Fruit fly (Drosophila melanogaster) whole organism, embryonic: ENCODE data around the gene ry.
A peak's percentile ranks its signal among the peaks of the same experiment; 100 is the strongest.

Source experiments
- Aef1 ChIP-seq: fragments of 200-800 bp; sonication (Bioruptor generic); IDR thresholded peaks from 3 replicates; pipeline ENCODE4 v1.3.6; 2022; ENCODE audit warnings: missing biosample characterization, missing genetic modification characterization
- Asciz ChIP-seq: fragments of 200-800 bp; sonication (Bioruptor generic); optimal IDR thresholded peaks from 2 replicates; lab custom pipeline; 2017; ENCODE audit warnings: missing biosample characterization, mild to moderate bottlenecking, missing genetic modification characterization, missing genetic modification reagents
- Bdp1 ChIP-seq: fragments of 200-800 bp; sonication (Bioruptor generic); optimal IDR thresholded peaks from 3 replicates; lab custom pipeline; 2016; ENCODE audit warnings: missing biosample characterization, missing genetic modification characterization
- CG10209 ChIP-seq: fragments of 200-800 bp; sonication (Bioruptor generic); optimal IDR thresholded peaks from 3 replicates; lab custom pipeline; 2017; ENCODE audit warnings: missing biosample characterization, mild to moderate bottlenecking, missing genetic modification characterization, missing genetic modification reagents
- CG10979 ChIP-seq: fragments of 200-800 bp; sonication (Bioruptor generic); optimal IDR thresholded peaks from 2 replicates; lab custom pipeline; 2018; ENCODE audit warnings: missing biosample characterization, mild to moderate bottlenecking, missing genetic modification characterization, moderate library complexity
- CG12219 ChIP-seq: fragments of 200-800 bp; sonication (Bioruptor generic); optimal IDR thresholded peaks from 3 replicates; lab custom pipeline; 2018; ENCODE audit warnings: missing biosample characterization, mild to moderate bottlenecking, missing genetic modification characterization
- CG12391 ChIP-seq: fragments of 200-800 bp; sonication (Bioruptor generic); optimal IDR thresholded peaks from 3 replicates; lab custom pipeline; 2018; ENCODE audit warnings: missing biosample characterization, mild to moderate bottlenecking, missing genetic modification characterization, moderate library complexity
- CG13624 ChIP-seq: fragments of 200-800 bp; sonication (Bioruptor generic); optimal IDR thresholded peaks from 2 replicates; lab custom pipeline; 2016; ENCODE audit warnings: missing biosample characterization, missing genetic modification characterization
- CG15073 ChIP-seq: fragments of 200-800 bp; sonication (Bioruptor generic); optimal IDR thresholded peaks from 2 replicates; lab custom pipeline; 2016; ENCODE audit warnings: missing biosample characterization, missing genetic modification characterization
- CG1603 ChIP-seq: fragments of 200-800 bp; sonication (Bioruptor generic); optimal IDR thresholded peaks from 2 replicates; lab custom pipeline; 2019; ENCODE audit warnings: missing biosample characterization, mild to moderate bottlenecking, missing genetic modification characterization, moderate library complexity
- CG17829 ChIP-seq: fragments of 200-800 bp; optimal IDR thresholded peaks from 2 replicates; lab custom pipeline; 2019; ENCODE audit warnings: missing biosample characterization, mild to moderate bottlenecking, missing genetic modification characterization, moderate library complexity
- CG18262 ChIP-seq: fragments of 200-800 bp; optimal IDR thresholded peaks from 3 replicates; lab custom pipeline; 2019; ENCODE audit warnings: missing biosample characterization, mild to moderate bottlenecking, missing genetic modification characterization, moderate library complexity
- CG1832 ChIP-seq: fragments of 200-800 bp; sonication (Bioruptor generic); optimal IDR thresholded peaks from 2 replicates; lab custom pipeline; 2017; ENCODE audit warnings: missing biosample characterization, mild to moderate bottlenecking, missing genetic modification characterization, inconsistent platforms
- CG32772 ChIP-seq: fragments of 200-800 bp; sonication (Bioruptor generic); IDR thresholded peaks from 2 replicates; pipeline ENCODE4 v1.3.6; 2022; ENCODE audit warnings: missing biosample characterization, missing genetic modification characterization
- CG3281 ChIP-seq: fragments of 200-800 bp; sonication (Bioruptor generic); optimal IDR thresholded peaks from 3 replicates; lab custom pipeline; 2017; ENCODE audit warnings: missing biosample characterization, mild to moderate bottlenecking, missing genetic modification characterization
- CG33557 ChIP-seq: fragments of 200-800 bp; sonication (Bioruptor generic); optimal IDR thresholded peaks from 2 replicates; lab custom pipeline; 2019; ENCODE audit warnings: missing biosample characterization, mild to moderate bottlenecking, missing genetic modification characterization, moderate library complexity
- CG4854 ChIP-seq: fragments of 200-800 bp; sonication (Bioruptor generic); optimal IDR thresholded peaks from 2 replicates; lab custom pipeline; 2016; ENCODE audit warnings: missing biosample characterization, missing genetic modification characterization, inconsistent platforms
- CG7556 ChIP-seq: fragments of 200-800 bp; sonication (Bioruptor generic); optimal IDR thresholded peaks from 2 replicates; lab custom pipeline; 2017; ENCODE audit warnings: missing biosample characterization, mild to moderate bottlenecking, missing genetic modification characterization
- CkIIα-i1 ChIP-seq: fragments of 200-800 bp; sonication (Bioruptor generic); IDR thresholded peaks from 2 replicates; pipeline ENCODE4 v1.3.6; 2022; ENCODE audit warnings: missing biosample characterization, missing genetic modification characterization
- Doc3 ChIP-seq: fragments of 200-800 bp; sonication (Bioruptor generic); IDR thresholded peaks from 3 replicates; pipeline ENCODE4 v1.3.6; 2022; ENCODE audit warnings: missing biosample characterization, missing genetic modification characterization; ENCODE audit not compliant: partially characterized antibody
- Drgx ChIP-seq: fragments of 200-800 bp; sonication (Bioruptor generic); IDR thresholded peaks from 2 replicates; pipeline ENCODE4 v1.3.6; 2022; ENCODE audit warnings: missing biosample characterization, missing genetic modification characterization
- HLH4C ChIP-seq: fragments of 200-800 bp; sonication (Bioruptor generic); IDR thresholded peaks from 3 replicates; pipeline ENCODE4 v1.3.6; 2022; ENCODE audit warnings: missing biosample characterization, missing genetic modification characterization; ENCODE audit not compliant: partially characterized antibody
- Jarid2 ChIP-seq: fragments of 200-800 bp; sonication (Bioruptor generic); optimal IDR thresholded peaks from 3 replicates; lab custom pipeline; 2017; ENCODE audit warnings: mild to moderate bottlenecking, missing biosample characterization, missing genetic modification reagents, missing genetic modification characterization
- Max ChIP-seq: fragments of 200-800 bp; sonication (Bioruptor generic); optimal IDR thresholded peaks from 2 replicates; lab custom pipeline; 2016; ENCODE audit warnings: missing biosample characterization, mild to moderate bottlenecking, missing genetic modification characterization
- Mes4 ChIP-seq: fragments of 200-800 bp; sonication (Bioruptor generic); optimal IDR thresholded peaks from 2 replicates; lab custom pipeline; 2016; ENCODE audit warnings: missing biosample characterization, missing genetic modification characterization
- PHDP ChIP-seq: fragments of 200-800 bp; sonication (Bioruptor generic); optimal IDR thresholded peaks from 3 replicates; lab custom pipeline; 2018; ENCODE audit warnings: missing biosample characterization, mild to moderate bottlenecking, missing genetic modification characterization, moderate library complexity
- Sin3A ChIP-seq: fragments of >200 bp; optimal IDR thresholded peaks from 2 replicates; lab custom pipeline; 2018
- TFAM ChIP-seq: fragments of 200-800 bp; sonication (Bioruptor generic); optimal IDR thresholded peaks from 2 replicates; lab custom pipeline; 2017; ENCODE audit warnings: missing biosample characterization, missing genetic modification characterization, inconsistent platforms
- ap ChIP-seq: fragments of 200-800 bp; sonication (Bioruptor generic); IDR thresholded peaks from 2 replicates; pipeline ENCODE4 v1.3.6; 2022; ENCODE audit warnings: missing biosample characterization, missing genetic modification characterization
- ato ChIP-seq: fragments of 200-800 bp; sonication (Bioruptor generic); IDR thresholded peaks from 2 replicates; pipeline ENCODE4 v1.3.6; 2022; ENCODE audit warnings: missing biosample characterization, missing genetic modification characterization; ENCODE audit not compliant: partially characterized antibody
- bbx ChIP-seq: fragments of 200-800 bp; sonication (Bioruptor generic); IDR thresholded peaks from 2 replicates; pipeline ENCODE4 v1.3.6; 2022; ENCODE audit warnings: missing biosample characterization, missing genetic modification characterization; ENCODE audit not compliant: partially characterized antibody
- bcd ChIP-seq: fragments of 200-800 bp; sonication (Bioruptor generic); optimal IDR thresholded peaks from 2 replicates; lab custom pipeline; 2017; ENCODE audit warnings: missing biosample characterization, mild to moderate bottlenecking, missing genetic modification characterization
- cg ChIP-seq: fragments of 200-800 bp; sonication (Bioruptor generic); optimal IDR thresholded peaks from 3 replicates; lab custom pipeline; 2019; ENCODE audit warnings: missing biosample characterization, mild to moderate bottlenecking, missing genetic modification characterization, moderate library complexity
- corto ChIP-seq: fragments of 200-800 bp; sonication (Bioruptor generic); optimal IDR thresholded peaks from 2 replicates; lab custom pipeline; 2016; ENCODE audit warnings: missing biosample characterization, mild to moderate bottlenecking, missing genetic modification characterization, moderate library complexity
- crp ChIP-seq, 2 experiments: fragments of 200-800 bp; sonication (Bioruptor generic); optimal IDR thresholded peaks; 2 replicates in 1 of 2; 3 replicates in 1 of 2; lab custom pipeline; 2017; ENCODE audit warnings: missing biosample characterization in 2 of 2, missing genetic modification characterization in 2 of 2, mild to moderate bottlenecking in 1 of 2, moderate library complexity in 1 of 2
- dimm ChIP-seq: fragments of 200-800 bp; sonication (Bioruptor generic); IDR thresholded peaks from 2 replicates; pipeline ENCODE4 v1.3.6; 2022; ENCODE audit warnings: missing biosample characterization, missing genetic modification characterization
- disco-r ChIP-seq: fragments of 200-800 bp; sonication (Bioruptor generic); optimal IDR thresholded peaks from 2 replicates; lab custom pipeline; 2016; ENCODE audit warnings: missing biosample characterization, missing genetic modification characterization
- dmrt99B ChIP-seq: fragments of 200-800 bp; sonication (Bioruptor generic); optimal IDR thresholded peaks from 2 replicates; lab custom pipeline; 2018; ENCODE audit warnings: missing biosample characterization, mild to moderate bottlenecking, missing genetic modification characterization, moderate library complexity
- esg ChIP-seq: fragments of 200-800 bp; sonication (Bioruptor generic); conservative IDR thresholded peaks from 2 replicates; pipeline ENCODE4 v1.3.6; 2022; ENCODE audit warnings: missing biosample characterization, missing genetic modification characterization
- grau ChIP-seq: fragments of 200-800 bp; optimal IDR thresholded peaks from 3 replicates; lab custom pipeline; 2019; ENCODE audit warnings: missing biosample characterization, mild to moderate bottlenecking, missing genetic modification characterization, moderate library complexity
- maf-S ChIP-seq: fragments of 200-800 bp; sonication (Bioruptor generic); optimal IDR thresholded peaks from 2 replicates; lab custom pipeline; 2016; ENCODE audit warnings: missing biosample characterization, missing genetic modification characterization
- nerfin-2 ChIP-seq: fragments of 200-800 bp; sonication (Bioruptor generic); IDR thresholded peaks from 2 replicates; pipeline ENCODE4 v1.3.6; 2022; ENCODE audit warnings: missing biosample characterization, missing genetic modification characterization; ENCODE audit not compliant: partially characterized antibody
- pan ChIP-seq, 4 experiments: fragments of >200 bp in 3 of 4; fragments of 200-800 bp in 1 of 4; sonication (Bioruptor generic) in 1 of 4; optimal IDR thresholded peaks in 3 of 4; IDR thresholded peaks in 1 of 4; 2 replicates each; pipeline versions ENCODE4 v1.3.6 to Lab custom; 2017 to 2022; ENCODE audit warnings: missing biosample characterization in 2 of 4, missing genetic modification characterization in 2 of 4, mixed read lengths in 1 of 4
- sens-2 ChIP-seq: fragments of 200-800 bp; sonication (Bioruptor generic); IDR thresholded peaks from 2 replicates; pipeline ENCODE4 v1.3.6; 2022; ENCODE audit warnings: missing biosample characterization, missing genetic modification characterization
- sim ChIP-seq: fragments of 200-800 bp; sonication (Bioruptor generic); IDR thresholded peaks from 2 replicates; pipeline ENCODE4 v1.3.6; 2022; ENCODE audit warnings: missing biosample characterization, missing genetic modification characterization
- stwl ChIP-seq: fragments of 200-800 bp; sonication (Bioruptor generic); optimal IDR thresholded peaks from 3 replicates; lab custom pipeline; 2018; ENCODE audit warnings: missing biosample characterization, mild to moderate bottlenecking, missing genetic modification characterization, moderate library complexity
- tup ChIP-seq: fragments of 200-800 bp; sonication (Bioruptor generic); optimal IDR thresholded peaks from 2 replicates; lab custom pipeline; 2016; ENCODE audit warnings: missing biosample characterization, mild to moderate bottlenecking, missing genetic modification characterization, moderate library complexity
- unpg ChIP-seq: fragments of 200-800 bp; sonication (Bioruptor generic); optimal IDR thresholded peaks from 3 replicates; lab custom pipeline; 2018; ENCODE audit warnings: missing biosample characterization, mild to moderate bottlenecking, missing genetic modification characterization, moderate library complexity

The ry gene

dm6 chr3R:12985828-12986530 is 46.3 kb upstream of the ry start, which contains the start of gene CG31342 (continued):
- TF ChIP-seq CG13624 (GFP tag; lab: Kevin White, UChicago) (peak; percentile 67), CG10209 (GFP tag; lab: Kevin White, UChicago) (no peak), Bdp1 (GFP tag; lab: Kevin White, UChicago) (no peak), tup (no peak), pan (optimal IDR thresholded peaks at IDR 0.05; lab: Kevin White, UChicago) (no peak), pan (GFP tag; optimal IDR thresholded peaks at IDR 0.05 in 1 of 2, IDR thresholded peaks at IDR 0.05 in 1 of 2) (peak in 1 of 2 experiments; percentile 20), Max (GFP tag; lab: Kevin White, UChicago) (no peak), HLH4C (GFP tag; lab: Robert Waterston, UW) (no peak; the same call in 1 of the 3 replicates), Asciz (GFP tag; lab: Kevin White, UChicago) (no peak), maf-S (GFP tag; lab: Kevin White, UChicago) (no peak), CG17829 (tag; lab: Kevin White, UChicago) (peak; percentile 76), CG18262 (tag; lab: Kevin White, UChicago) (no peak), Doc3 (GFP tag; lab: Robert Waterston, UW) (peak; percentile 64), sens-2 (GFP tag; lab: Robert Waterston, UW) (no peak), Drgx (GFP tag; lab: Robert Waterston, UW) (0 out of 2 replicates have a peak, but pooled peaks have one; percentile 28), CG10979 (tag; lab: Kevin White, UChicago) (peak; percentile 61), CG4854 (GFP tag; lab: Kevin White, UChicago) (no peak), TFAM (no peak), unpg (no peak), bcd (GFP tag; lab: Kevin White, UChicago) (no peak), PHDP (tag; lab: Kevin White, UChicago) (peak; percentile 68), CG15073 (GFP tag; lab: Kevin White, UChicago) (no peak), grau (tag; lab: Kevin White, UChicago) (peak; percentile 70), esg (GFP tag; lab: Robert Waterston, UW) (no peak), dimm (GFP tag; lab: Robert Waterston, UW) (no peak), CG7556 (GFP tag; lab: Kevin White, UChicago) (no peak), ato (GFP tag; lab: Robert Waterston, UW) (peak; percentile 23; the same call in 1 of the 2 replicates), CkIIα-i1 (GFP tag; lab: Robert Waterston, UW) (no peak), bbx (GFP tag; lab: Robert Waterston, UW) (peak; percentile 79), ap (GFP tag; lab: Robert Waterston, UW) (no peak), CG33557 (GFP tag; lab: Kevin White, UChicago) (peak; percentile 36), disco-r (GFP tag; lab: Kevin White, UChicago) (no peak), CG12219 (GFP tag; lab: Kevin White, UChicago) (no peak), Mes4 (no peak), Jarid2 (GFP tag; lab: Kevin White, UChicago) (no peak), CG3281 (GFP tag; lab: Kevin White, UChicago) (no peak), cg (GFP tag; lab: Kevin White, UChicago) (no peak), CG32772 (GFP tag; lab: Robert Waterston, UW) (no peak), crp (GFP tag; optimal IDR thresholded peaks at IDR 0.05; lab: Kevin White, UChicago) (no peak), Aef1 (no peak), CG1832 (GFP tag; lab: Kevin White, UChicago) (no peak), dmrt99B (tag; lab: Kevin White, UChicago) (no peak), nerfin-2 (peak; percentile 36; the same call in 1 of the 2 replicates), CG1603 (tag; lab: Kevin White, UChicago) (no peak), corto (GFP tag; lab: Kevin White, UChicago) (no peak), stwl (tag; lab: Kevin White, UChicago) (peak; percentile 69), sim (GFP tag; lab: Robert Waterston, UW) (no peak), CG12391 (peak; percentile 72), Sin3A (peak; percentile 12)
